Worm (Caenorhabditis elegans) whole organism, L1 larva: ENCODE results near the gene Y54G2A.49.

ENCODE experiments used
- ces-1 ChIP-seq: fragments of 150-350 bp; optimal IDR thresholded peaks from 2 replicates; lab custom pipeline; 2014; ENCODE audit warnings: missing biosample characterization, missing genetic modification reagents, missing genetic modification characterization
- efl-3 ChIP-seq: fragments of 200-800 bp; sonication (Bioruptor generic); optimal IDR thresholded peaks from 2 replicates; lab custom pipeline; 2018; ENCODE audit warnings: mild to moderate bottlenecking, missing genetic modification characterization, missing compliant biosample characterization
- hpl-2 ChIP-seq: fragments of 150-350 bp; optimal IDR thresholded peaks from 2 replicates; lab custom pipeline; 2014; ENCODE audit warnings: missing biosample characterization, missing genetic modification reagents, missing genetic modification characterization
- lin-13 ChIP-seq: fragments of 150-350 bp; optimal IDR thresholded peaks from 2 replicates; lab custom pipeline; 2014; ENCODE audit warnings: missing biosample characterization, missing genetic modification reagents, missing genetic modification characterization
- lin-15B ChIP-seq: fragments of 150-350 bp; sonication (generic microtip); optimal IDR thresholded peaks from 3 replicates; lab custom pipeline; 2014; ENCODE audit warnings: missing biosample characterization, missing genetic modification characterization
- lsy-2 ChIP-seq, 2 experiments: fragments of 150-350 bp; optimal IDR thresholded peaks; 2 replicates each; lab custom pipeline; 2014; ENCODE audit warnings: missing biosample characterization in 2 of 2, missing genetic modification characterization in 2 of 2
- nhr-11 ChIP-seq: fragments of 150-350 bp; optimal IDR thresholded peaks from 2 replicates; lab custom pipeline; 2014; ENCODE audit warnings: missing biosample characterization, missing genetic modification characterization
- nhr-12 ChIP-seq: sonication (generic microtip); optimal IDR thresholded peaks from 2 replicates; lab custom pipeline; 2017; ENCODE audit warnings: missing biosample characterization, missing genetic modification characterization
- nhr-237 ChIP-seq: fragments of 150-350 bp; optimal IDR thresholded peaks from 2 replicates; lab custom pipeline; 2014; ENCODE audit warnings: missing biosample characterization, missing genetic modification characterization
- nhr-76 ChIP-seq: sonication (generic microtip); optimal IDR thresholded peaks from 2 replicates; lab custom pipeline; 2017; ENCODE audit warnings: missing biosample characterization, missing genetic modification characterization
- pag-3 ChIP-seq: sonication (generic microtip); optimal IDR thresholded peaks from 2 replicates; lab custom pipeline; 2017; ENCODE audit warnings: missing genetic modification characterization, mild to moderate bottlenecking, missing compliant biosample characterization, antibody characterized with exemption, borderline replicate concordance; ENCODE audit not compliant: insufficient read depth
- rnt-1 ChIP-seq: sonication (generic microtip); optimal IDR thresholded peaks from 2 replicates; lab custom pipeline; 2016; ENCODE audit warnings: mild to moderate bottlenecking, missing genetic modification characterization, moderate library complexity, missing compliant biosample characterization
- snpc-4 ChIP-seq: fragments of 150-350 bp; optimal IDR thresholded peaks from 2 replicates; lab custom pipeline; 2014; ENCODE audit warnings: missing biosample characterization, missing genetic modification characterization
- swsn-7 ChIP-seq: sonication (generic microtip); optimal IDR thresholded peaks from 2 replicates; lab custom pipeline; 2016; ENCODE audit warnings: missing genetic modification characterization, missing compliant biosample characterization

ce11 chrIV:2823446-2823845 is 29.6 kb downstream of the Y54G2A.49 start, which contains the start of gene clec-80:
- TF ChIP-seq nhr-237 (no peak), lsy-2 (tag; optimal IDR thresholded peaks at IDR 0.05; lab: Kevin White, UChicago) (no peak), nhr-76 (no peak), rnt-1 (tag; lab: Kevin White, UChicago) (no peak), lin-15B (tag; lab: Kevin White, UChicago) (no peak), ces-1 (GFP tag; lab: Kevin White, UChicago) (no peak), snpc-4 (tag; lab: Kevin White, UChicago) (no peak), swsn-7 (tag; lab: Kevin White, UChicago) (no peak), pag-3 (no peak), efl-3 (GFP tag; lab: Kevin White, UChicago) (no peak), lin-13 (GFP tag; lab: Kevin White, UChicago) (no peak), nhr-12 (no peak), hpl-2 (GFP tag; lab: Kevin White, UChicago) (no peak), nhr-11 (no peak)
